Worm (Caenorhabditis elegans) whole organism, mixed stage, embryonic: ENCODE data around the gene brd-1.

Source experiments
- ceh-39 ChIP-seq: fragments of 150-350 bp; optimal IDR thresholded peaks from 2 replicates; lab custom pipeline; 2014; ENCODE audit warnings: missing biosample characterization, missing genetic modification characterization
- cnd-1 ChIP-seq: fragments of 200-800 bp; sonication (Bioruptor generic); optimal IDR thresholded peaks from 2 replicates; lab custom pipeline; 2018; ENCODE audit warnings: mild to moderate bottlenecking, missing genetic modification characterization, missing compliant biosample characterization
- elt-1 ChIP-seq: sonication (generic microtip); optimal IDR thresholded peaks from 2 replicates; lab custom pipeline; 2017; ENCODE audit warnings: missing genetic modification characterization, mild to moderate bottlenecking, missing compliant biosample characterization, antibody characterized with exemption, moderate library complexity, borderline replicate concordance; ENCODE audit not compliant: insufficient read depth
- nhr-2 ChIP-seq: fragments of 150-350 bp; optimal IDR thresholded peaks from 2 replicates; lab custom pipeline; 2014; ENCODE audit warnings: missing biosample characterization, missing genetic modification characterization
- nhr-237 ChIP-seq: fragments of 150-350 bp; optimal IDR thresholded peaks from 2 replicates; lab custom pipeline; 2014; ENCODE audit warnings: missing biosample characterization, missing genetic modification characterization
- nhr-76 ChIP-seq: sonication (generic microtip); optimal IDR thresholded peaks from 2 replicates; lab custom pipeline; 2017; ENCODE audit warnings: missing biosample characterization, missing genetic modification characterization
- pha-4 ChIP-seq: fragments of 150-350 bp; optimal IDR thresholded peaks from 2 replicates; lab custom pipeline; 2018; ENCODE audit warnings: missing biosample characterization, missing genetic modification reagents, missing genetic modification characterization
- snpc-4 ChIP-seq: fragments of 150-350 bp; optimal IDR thresholded peaks from 2 replicates; lab custom pipeline; 2014; ENCODE audit warnings: missing biosample characterization, missing genetic modification characterization
- tbx-8 ChIP-seq: fragments of 200-800 bp; sonication (Bioruptor generic); optimal IDR thresholded peaks from 2 replicates; lab custom pipeline; 2018; ENCODE audit warnings: mild to moderate bottlenecking, missing genetic modification characterization, moderate library complexity, missing compliant biosample characterization
- unc-39 ChIP-seq: fragments of 150-350 bp; optimal IDR thresholded peaks from 2 replicates; lab custom pipeline; 2014; ENCODE audit warnings: missing biosample characterization, missing genetic modification characterization
- ztf-11 ChIP-seq: fragments of 150-350 bp; optimal IDR thresholded peaks from 2 replicates; lab custom pipeline; 2014; ENCODE audit warnings: missing biosample characterization, missing genetic modification characterization

- TF ChIP-seq nhr-76: no peak
- TF ChIP-seq nhr-237 (tag; lab: Kevin White, UChicago): no peak
- no peak for TF ChIP-seq pha-4 (tag; lab: Kevin White, UChicago)
- no peak for TF ChIP-seq cnd-1 (tag; lab: Kevin White, UChicago)
- TF ChIP-seq tbx-8 (GFP tag; lab: Kevin White, UChicago): no peak
- TF ChIP-seq nhr-2 (tag; lab: Kevin White, UChicago): no peak
- TF ChIP-seq ceh-39 (tag; lab: Kevin White, UChicago): no peak
- TF ChIP-seq snpc-4: no peak
- no peak for TF ChIP-seq ztf-11 (tag; lab: Kevin White, UChicago)
- TF ChIP-seq unc-39 (tag; lab: Kevin White, UChicago): no peak
- no peak for TF ChIP-seq elt-1 (tag; lab: Kevin White, UChicago)
Observed at ce11 chrIII:6895166-6895565, 5.9 kb upstream of the brd-1 start.
